Fruit fly (Drosophila melanogaster) whole organism, embryonic: Measurements from ENCODE around the gene Tis11.

Experiments used
- Antp ChIP-seq: fragments of 200-800 bp; sonication (Bioruptor generic); optimal IDR thresholded peaks from 3 replicates; lab custom pipeline; 2016; ENCODE audit warnings: missing biosample characterization, missing genetic modification characterization
- Atf3 ChIP-seq: fragments of 200-800 bp; sonication (Bioruptor generic); optimal IDR thresholded peaks from 3 replicates; lab custom pipeline; 2016; ENCODE audit warnings: missing biosample characterization, missing genetic modification characterization
- C15 ChIP-seq: fragments of 200-800 bp; sonication (Bioruptor generic); IDR thresholded peaks from 3 replicates; pipeline ENCODE4 v1.3.6; 2022; ENCODE audit warnings: missing biosample characterization, missing genetic modification characterization
- CG1024 ChIP-seq: fragments of 200-800 bp; sonication (Bioruptor generic); IDR thresholded peaks from 2 replicates; pipeline ENCODE4 v1.3.6; 2022; ENCODE audit warnings: missing biosample characterization, missing genetic modification characterization
- CG10543 ChIP-seq: fragments of 200-800 bp; sonication (Bioruptor generic); optimal IDR thresholded peaks from 3 replicates; lab custom pipeline; 2017; ENCODE audit warnings: missing biosample characterization, mild to moderate bottlenecking, missing genetic modification characterization, moderate library complexity
- CG11504 ChIP-seq: fragments of 200-800 bp; sonication (Bioruptor generic); optimal IDR thresholded peaks from 3 replicates; lab custom pipeline; 2019; ENCODE audit warnings: missing biosample characterization, mild to moderate bottlenecking, missing genetic modification characterization, moderate library complexity
- CG12659 ChIP-seq: fragments of 200-800 bp; sonication (Bioruptor generic); optimal IDR thresholded peaks from 3 replicates; lab custom pipeline; 2017; ENCODE audit warnings: mild to moderate bottlenecking, missing biosample characterization, missing genetic modification reagents, missing genetic modification characterization
- CG12744 ChIP-seq: fragments of 200-800 bp; sonication (Bioruptor generic); optimal IDR thresholded peaks from 2 replicates; lab custom pipeline; 2016; ENCODE audit warnings: missing biosample characterization, missing genetic modification characterization
- CG14965 ChIP-seq: fragments of 200-800 bp; sonication (Bioruptor generic); optimal IDR thresholded peaks from 2 replicates; lab custom pipeline; 2016; ENCODE audit warnings: missing biosample characterization, missing genetic modification characterization, borderline replicate concordance
- CG15073 ChIP-seq: fragments of 200-800 bp; sonication (Bioruptor generic); optimal IDR thresholded peaks from 2 replicates; lab custom pipeline; 2016; ENCODE audit warnings: missing biosample characterization, missing genetic modification characterization
- CG15601 ChIP-seq: fragments of 200-800 bp; sonication (Bioruptor generic); optimal IDR thresholded peaks from 3 replicates; lab custom pipeline; 2019; ENCODE audit warnings: missing biosample characterization, mild to moderate bottlenecking, missing genetic modification characterization, moderate library complexity
- CG1602 ChIP-seq: fragments of 200-800 bp; sonication (Bioruptor generic); optimal IDR thresholded peaks from 3 replicates; lab custom pipeline; 2016; ENCODE audit warnings: missing biosample characterization, missing genetic modification characterization
- CG1603 ChIP-seq: fragments of 200-800 bp; sonication (Bioruptor generic); optimal IDR thresholded peaks from 2 replicates; lab custom pipeline; 2019; ENCODE audit warnings: missing biosample characterization, mild to moderate bottlenecking, missing genetic modification characterization, moderate library complexity
- CG2120 ChIP-seq: fragments of 200-800 bp; sonication (Bioruptor generic); optimal IDR thresholded peaks from 3 replicates; lab custom pipeline; 2016; ENCODE audit warnings: missing biosample characterization, missing genetic modification characterization
- CG31365 ChIP-seq: fragments of 200-800 bp; sonication (Bioruptor generic); optimal IDR thresholded peaks from 2 replicates; lab custom pipeline; 2018; ENCODE audit warnings: missing biosample characterization, mild to moderate bottlenecking, missing genetic modification characterization
- CG31388 ChIP-seq: fragments of 200-800 bp; sonication (Bioruptor generic); optimal IDR thresholded peaks from 2 replicates; lab custom pipeline; 2016; ENCODE audit warnings: missing biosample characterization, missing genetic modification characterization
- CG32772 ChIP-seq: fragments of 200-800 bp; sonication (Bioruptor generic); IDR thresholded peaks from 2 replicates; pipeline ENCODE4 v1.3.6; 2022; ENCODE audit warnings: missing biosample characterization, missing genetic modification characterization
- CG4424 ChIP-seq: fragments of 200-800 bp; sonication (Bioruptor generic); optimal IDR thresholded peaks from 3 replicates; lab custom pipeline; 2016; ENCODE audit warnings: missing biosample characterization, missing genetic modification characterization
- CG4707 ChIP-seq: fragments of 200-800 bp; sonication (Bioruptor generic); optimal IDR thresholded peaks from 2 replicates; lab custom pipeline; 2018; ENCODE audit warnings: missing biosample characterization, mild to moderate bottlenecking, missing genetic modification characterization, moderate library complexity
- CG6272 ChIP-seq: fragments of 200-800 bp; sonication (Bioruptor generic); IDR thresholded peaks from 2 replicates; pipeline ENCODE4 v1.3.6; 2022; ENCODE audit warnings: missing biosample characterization, missing genetic modification characterization
- CG8924 ChIP-seq: fragments of 200-800 bp; optimal IDR thresholded peaks from 3 replicates; lab custom pipeline; 2019; ENCODE audit warnings: missing biosample characterization, mild to moderate bottlenecking, missing genetic modification characterization, moderate library complexity
- CG9609 ChIP-seq: fragments of 200-800 bp; sonication (Bioruptor generic); optimal IDR thresholded peaks from 3 replicates; lab custom pipeline; 2016; ENCODE audit warnings: missing biosample characterization, missing genetic modification characterization
- D19B ChIP-seq: fragments of 200-800 bp; sonication (Bioruptor generic); optimal IDR thresholded peaks from 2 replicates; lab custom pipeline; 2017; ENCODE audit warnings: missing biosample characterization, mild to moderate bottlenecking, missing genetic modification characterization
- Dek ChIP-seq: fragments of 200-800 bp; sonication (Bioruptor generic); optimal IDR thresholded peaks from 3 replicates; lab custom pipeline; 2019; ENCODE audit warnings: missing biosample characterization, mild to moderate bottlenecking, missing genetic modification characterization, moderate library complexity
- E2f1 ChIP-seq: fragments of 200-800 bp; sonication (Bioruptor generic); IDR thresholded peaks from 2 replicates; pipeline ENCODE4 v1.3.6; 2022; ENCODE audit warnings: missing biosample characterization, missing genetic modification characterization
- Elba2 ChIP-seq: fragments of 200-800 bp; sonication (Bioruptor generic); optimal IDR thresholded peaks from 3 replicates; lab custom pipeline; 2016; ENCODE audit warnings: missing biosample characterization, missing genetic modification characterization
- Hr3 ChIP-seq: fragments of 200-800 bp; sonication (Bioruptor generic); optimal IDR thresholded peaks from 3 replicates; lab custom pipeline; 2016; ENCODE audit warnings: missing biosample characterization, missing genetic modification characterization
- MBD-R2 ChIP-seq: fragments of 200-800 bp; sonication (Bioruptor generic); IDR thresholded peaks from 2 replicates; pipeline ENCODE4 v1.3.6; 2022; ENCODE audit warnings: missing biosample characterization, missing genetic modification characterization
- Mad ChIP-seq: fragments of 200-800 bp; sonication (Bioruptor generic); optimal IDR thresholded peaks from 2 replicates; lab custom pipeline; 2016; ENCODE audit warnings: missing biosample characterization, missing genetic modification characterization
- Mrtf ChIP-seq: fragments of 200-800 bp; sonication (Bioruptor generic); IDR thresholded peaks from 3 replicates; pipeline ENCODE4 v1.3.6; 2022; ENCODE audit warnings: missing biosample characterization, missing genetic modification characterization
- Sox102F ChIP-seq: fragments of 200-800 bp; sonication (Bioruptor generic); optimal IDR thresholded peaks from 2 replicates; lab custom pipeline; 2018; ENCODE audit warnings: missing biosample characterization, mild to moderate bottlenecking, missing genetic modification characterization, moderate library complexity
- ab ChIP-seq: fragments of 200-800 bp; sonication (Bioruptor generic); optimal IDR thresholded peaks from 2 replicates; lab custom pipeline; 2016; ENCODE audit warnings: missing biosample characterization, missing genetic modification characterization
- ap ChIP-seq: fragments of 200-800 bp; sonication (Bioruptor generic); IDR thresholded peaks from 2 replicates; pipeline ENCODE4 v1.3.6; 2022; ENCODE audit warnings: missing biosample characterization, missing genetic modification characterization
- bsh ChIP-seq, 2 experiments: fragments of 200-800 bp; sonication (Bioruptor generic); optimal IDR thresholded peaks; 2 replicates each; lab custom pipeline; 2017 to 2018; ENCODE audit warnings: mild to moderate bottlenecking in 2 of 2, missing biosample characterization in 2 of 2, missing genetic modification characterization in 2 of 2, moderate library complexity in 1 of 2
- cas ChIP-seq: fragments of 200-800 bp; sonication (Bioruptor generic); IDR thresholded peaks from 2 replicates; pipeline ENCODE4 v1.3.6; 2022; ENCODE audit warnings: missing biosample characterization, missing genetic modification characterization
- chn ChIP-seq: fragments of 200-800 bp; sonication (Bioruptor generic); optimal IDR thresholded peaks from 2 replicates; lab custom pipeline; 2016; ENCODE audit warnings: missing biosample characterization, missing genetic modification characterization
- crol ChIP-seq: fragments of 200-800 bp; sonication (Bioruptor generic); IDR thresholded peaks from 2 replicates; pipeline ENCODE4 v1.3.6; 2022; ENCODE audit warnings: missing biosample characterization, missing genetic modification characterization
- dm ChIP-seq: fragments of 200-800 bp; sonication (Bioruptor generic); optimal IDR thresholded peaks from 3 replicates; lab custom pipeline; 2016; ENCODE audit warnings: missing biosample characterization, missing genetic modification characterization
- fd102C ChIP-seq: fragments of 200-800 bp; sonication (Bioruptor generic); optimal IDR thresholded peaks from 2 replicates; lab custom pipeline; 2018; ENCODE audit warnings: missing biosample characterization, mild to moderate bottlenecking, missing genetic modification characterization, moderate library complexity
- gcm2 ChIP-seq: fragments of 200-800 bp; sonication (Bioruptor generic); optimal IDR thresholded peaks from 2 replicates; lab custom pipeline; 2016; ENCODE audit warnings: missing biosample characterization, missing genetic modification characterization
- gem ChIP-seq: fragments of 200-800 bp; sonication (Bioruptor generic); optimal IDR thresholded peaks from 2 replicates; lab custom pipeline; 2019; ENCODE audit warnings: missing biosample characterization, mild to moderate bottlenecking, missing genetic modification characterization, moderate library complexity
- gfzf ChIP-seq: fragments of 200-800 bp; sonication (Bioruptor generic); optimal IDR thresholded peaks from 2 replicates; lab custom pipeline; 2016; ENCODE audit warnings: missing biosample characterization, mild to moderate bottlenecking, missing genetic modification characterization, moderate library complexity
- her ChIP-seq: fragments of 200-800 bp; sonication (Bioruptor generic); optimal IDR thresholded peaks from 2 replicates; lab custom pipeline; 2016; ENCODE audit warnings: missing biosample characterization, missing genetic modification characterization
- row ChIP-seq: fragments of 200-800 bp; sonication (Bioruptor generic); IDR thresholded peaks from 3 replicates; pipeline ENCODE4 v1.3.6; 2022; ENCODE audit warnings: missing biosample characterization, missing genetic modification characterization
- sisA ChIP-seq: fragments of 200-800 bp; sonication (Bioruptor generic); IDR thresholded peaks from 2 replicates; pipeline ENCODE4 v1.3.6; 2022; ENCODE audit warnings: missing biosample characterization, missing genetic modification characterization
- so ChIP-seq: fragments of 200-800 bp; sonication (Bioruptor generic); IDR thresholded peaks from 3 replicates; pipeline ENCODE4 v1.3.6; 2022; ENCODE audit warnings: missing biosample characterization, missing genetic modification characterization
- tll ChIP-seq, 2 experiments: fragments of 200-800 bp in 1 of 2; fragments of >200 bp in 1 of 2; sonication (Bioruptor generic) in 1 of 2; optimal IDR thresholded peaks; 2 replicates each; lab custom pipeline; 2017 to 2019; ENCODE audit warnings: missing biosample characterization in 2 of 2, missing genetic modification characterization in 2 of 2, mild to moderate bottlenecking in 1 of 2, moderate library complexity in 1 of 2
- unpg ChIP-seq: fragments of 200-800 bp; sonication (Bioruptor generic); optimal IDR thresholded peaks from 3 replicates; lab custom pipeline; 2018; ENCODE audit warnings: missing biosample characterization, mild to moderate bottlenecking, missing genetic modification characterization, moderate library complexity
- wor ChIP-seq: fragments of 200-800 bp; sonication (Bioruptor generic); IDR thresholded peaks from 2 replicates; pipeline ENCODE4 v1.3.6; 2022; ENCODE audit warnings: missing biosample characterization, missing genetic modification characterization
- yki ChIP-seq: fragments of >200 bp; optimal IDR thresholded peaks from 3 replicates; lab custom pipeline; 2018

The Tis11 gene

DNA sequence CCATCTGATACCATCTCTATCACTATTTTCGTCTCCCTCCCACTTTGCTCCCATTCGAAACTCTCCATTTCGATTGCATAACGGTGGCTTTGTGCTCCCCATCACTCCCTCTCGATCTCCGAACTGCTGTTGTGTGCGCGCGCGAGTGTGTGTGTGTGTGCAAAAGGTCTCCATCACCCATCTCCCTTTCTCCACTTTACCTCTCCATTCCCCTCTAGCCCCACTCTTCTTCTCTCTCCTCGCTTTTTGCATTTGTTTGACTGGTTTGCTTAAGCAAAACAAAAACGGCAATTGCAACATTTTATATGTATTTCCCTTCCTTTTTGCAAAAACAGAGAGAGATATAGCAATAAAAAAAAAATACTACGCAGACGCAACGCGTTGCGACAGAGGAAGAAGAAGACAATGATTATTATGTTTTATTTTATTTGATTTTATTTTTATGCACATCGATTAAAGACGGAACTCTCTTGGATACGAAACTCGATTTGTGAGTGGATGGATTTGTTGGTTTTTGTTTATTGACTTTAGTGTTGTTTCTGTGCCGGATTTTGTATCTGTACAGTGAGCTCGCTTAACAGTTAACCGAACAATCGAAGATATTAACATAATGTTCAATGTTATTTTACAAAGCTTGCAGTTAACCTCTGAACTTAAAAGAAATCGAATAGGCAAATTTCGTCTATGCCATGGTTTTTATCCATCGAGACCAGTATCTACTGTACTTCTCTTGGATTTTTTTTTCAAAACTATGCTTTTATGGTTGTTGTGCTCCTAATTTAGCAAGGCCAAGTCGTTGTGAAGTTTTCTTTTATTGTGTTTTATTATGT lies 10.7 kb downstream of the Tis11 start (continued):
- TF ChIP-seq CG1603 (tag; lab: Kevin White, UChicago) (peak; percentile 73), Atf3 (GFP tag; lab: Kevin White, UChicago) (no peak), fd102C (GFP tag; lab: Kevin White, UChicago) (no peak), Sox102F (GFP tag; lab: Kevin White, UChicago) (peak; percentile 61), chn (GFP tag; lab: Kevin White, UChicago) (peak; percentile 34), gfzf (GFP tag; lab: Kevin White, UChicago) (no peak), CG8924 (peak; percentile 61), bsh (GFP tag; optimal IDR thresholded peaks at IDR 0.05; lab: Kevin White, UChicago) (peak; percentile 0 to 59), unpg (GFP tag; lab: Kevin White, UChicago) (peak; percentile 73), CG6272 (peak; percentile 47), CG11504 (tag; lab: Kevin White, UChicago) (peak; percentile 77), her (GFP tag; lab: Kevin White, UChicago) (peak; percentile 79), Mrtf (GFP tag; lab: Robert Waterston, UW) (peak; percentile 63; the same call in 2 of the 3 replicates), MBD-R2 (peak; percentile 32; the same call in 1 of the 2 replicates), Hr3 (GFP tag; lab: Kevin White, UChicago) (peak; percentile 28), Antp (GFP tag; lab: Kevin White, UChicago) (peak; percentile 65), CG12659 (GFP tag; lab: Kevin White, UChicago) (peak; percentile 65), CG10543 (GFP tag; lab: Kevin White, UChicago) (peak; percentile 65), CG31365 (tag; lab: Kevin White, UChicago) (peak; percentile 31), CG32772 (GFP tag; lab: Robert Waterston, UW) (peak; percentile 46), ab (peak; percentile 68), Dek (tag; lab: Kevin White, UChicago) (peak; percentile 79), CG1602 (peak; percentile 42), wor (GFP tag; lab: Robert Waterston, UW) (no peak), CG15601 (tag; lab: Kevin White, UChicago) (peak; percentile 26), CG14965 (GFP tag; lab: Kevin White, UChicago) (no peak), CG4707 (GFP tag; lab: Kevin White, UChicago) (peak; percentile 6), sisA (peak; percentile 68), CG31388 (no peak), C15 (GFP tag; lab: Robert Waterston, UW) (no peak), yki (lab: Kevin White, UChicago) (no peak), CG9609 (GFP tag; lab: Kevin White, UChicago) (peak; percentile 42), cas (GFP tag; lab: Robert Waterston, UW) (peak; percentile 43; the same call in 1 of the 2 replicates), ap (GFP tag; lab: Robert Waterston, UW) (peak; percentile 53), Elba2 (GFP tag; lab: Kevin White, UChicago) (no peak), gcm2 (GFP tag; lab: Kevin White, UChicago) (no peak), tll (GFP tag; optimal IDR thresholded peaks at IDR 0.05; lab: Kevin White, UChicago) (no peak), dm (no peak), CG2120 (GFP tag; lab: Kevin White, UChicago) (peak; percentile 86), E2f1 (peak; percentile 64), CG12744 (GFP tag; lab: Kevin White, UChicago) (peak; percentile 52), CG1024 (GFP tag; lab: Robert Waterston, UW) (no peak), row (GFP tag; lab: Robert Waterston, UW) (peak; percentile 82), CG15073 (GFP tag; lab: Kevin White, UChicago) (no peak), so (GFP tag; lab: Robert Waterston, UW) (0 out of 3 replicates have a peak, but pooled peaks have one; percentile 59), Mad (GFP tag; lab: Kevin White, UChicago) (peak; percentile 38), CG4424 (peak; percentile 55), D19B (GFP tag; lab: Kevin White, UChicago) (peak; percentile 52), gem (tag; lab: Kevin White, UChicago) (peak; percentile 78), crol (peak; percentile 76)
